In the genomic region with DNA sequence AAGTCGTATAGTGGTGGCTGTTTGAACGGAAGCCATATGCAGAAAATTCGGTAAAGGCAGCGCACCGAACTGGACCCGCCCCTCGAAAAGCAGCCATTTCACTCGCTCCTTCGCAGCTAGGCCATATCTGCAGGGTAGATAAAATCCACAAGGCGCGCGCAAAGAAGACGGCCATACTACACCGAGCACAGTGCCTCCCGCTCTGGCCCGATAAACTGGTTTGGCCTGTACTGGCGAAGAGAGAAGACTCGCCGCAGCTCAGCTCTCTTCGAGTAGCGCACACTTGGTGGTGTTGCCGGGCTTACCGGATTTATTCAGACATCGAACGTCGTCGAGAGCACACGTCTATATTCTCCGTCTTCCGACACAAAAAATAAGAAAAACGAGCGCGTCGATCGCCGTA, we compare ENCODE assay signal across 7 fruit fly cellular contexts.
TF ChIP-seq lines count a peak whose summit lies in the region.

A gene (plus strand): TSS at position 311 of the 403 bp plus-strand sequence.

- peak; percentile 1 to 18 for TF ChIP-seq CTCF in S2 (optimal IDR thresholded peaks at IDR 0.05; lab: Kevin White, UChicago)
- no peak for TF ChIP-seq CTCF in whole organism, embryonic (GFP tag; optimal IDR thresholded peaks at IDR 0.05; lab: Kevin White, UChicago)

TF ChIP-seq in whole organism, 6 proteins besides CTCF, POLR2A, EP300 and RAD21:
- no peak for TF ChIP-seq usp (GFP tag; optimal IDR thresholded peaks at IDR 0.05; lab: Kevin White, UChicago)
- peak; percentile 90 for TF ChIP-seq CG8478 (optimal IDR thresholded peaks at IDR 0.05; lab: Kevin White, UChicago)
- no peak for TF ChIP-seq EcR (GFP tag; optimal IDR thresholded peaks at IDR 0.05; lab: Kevin White, UChicago)
- no peak for TF ChIP-seq psq (optimal IDR thresholded peaks at IDR 0.05; lab: Kevin White, UChicago)
- TF ChIP-seq Dll (optimal IDR thresholded peaks at IDR 0.05; lab: Kevin White, UChicago), result peak; percentile 15
- no peak for TF ChIP-seq pan (optimal IDR thresholded peaks at IDR 0.05; lab: Kevin White, UChicago)

TF ChIP-seq in whole organism, adult, 20 proteins besides CTCF, POLR2A, EP300 and RAD21:
- TF ChIP-seq pad (GFP tag; optimal IDR thresholded peaks at IDR 0.05; lab: Kevin White, UChicago) (peak; percentile 83), tj (GFP tag; optimal IDR thresholded peaks at IDR 0.05; lab: Kevin White, UChicago) (no peak), CG5204 (GFP tag; optimal IDR thresholded peaks at IDR 0.05; lab: Kevin White, UChicago) (no peak), cic (GFP tag; optimal IDR thresholded peaks at IDR 0.05; lab: Kevin White, UChicago) (no peak)

TF ChIP-seq in whole organism, embryonic, 481 proteins besides CTCF, POLR2A, EP300 and RAD21 (continues in another document):
- no peak for TF ChIP-seq emc (GFP tag; optimal IDR thresholded peaks at IDR 0.05; lab: Kevin White, UChicago)
- no peak for TF ChIP-seq CG17612 (GFP tag; IDR thresholded peaks at IDR 0.05; lab: Robert Waterston, UW)
- no peak for TF ChIP-seq NC2α (GFP tag; optimal IDR thresholded peaks at IDR 0.05; lab: Kevin White, UChicago)
- no peak for TF ChIP-seq CG8089 (GFP tag; optimal IDR thresholded peaks at IDR 0.05; lab: Kevin White, UChicago)
- TF ChIP-seq Dll (GFP tag; IDR thresholded peaks at IDR 0.05; lab: Robert Waterston, UW; ENCODE audit: partially characterized antibody), result peak; percentile 42; the same call in 1 of the 4 replicates
- peak; percentile 98 for TF ChIP-seq Nf-YB (GFP tag; optimal IDR thresholded peaks at IDR 0.05; lab: Kevin White, UChicago)
- TF ChIP-seq GATAe (GFP tag; conservative IDR thresholded peaks at IDR 0.05; lab: Robert Waterston, UW), result peak; percentile 75
- TF ChIP-seq cwo (GFP tag; optimal IDR thresholded peaks at IDR 0.05; lab: Kevin White, UChicago), result no peak
- TF ChIP-seq CG15011 (GFP tag; optimal IDR thresholded peaks at IDR 0.05; lab: Kevin White, UChicago), result no peak
- TF ChIP-seq pb (GFP tag; optimal IDR thresholded peaks at IDR 0.05; lab: Kevin White, UChicago), result no peak
- TF ChIP-seq sd (tag; optimal IDR thresholded peaks at IDR 0.05; lab: Kevin White, UChicago), result no peak
- no peak for TF ChIP-seq Dek (tag; optimal IDR thresholded peaks at IDR 0.05; lab: Kevin White, UChicago)
- TF ChIP-seq Trl (optimal IDR thresholded peaks at IDR 0.05; lab: Kevin White, UChicago), result peak; percentile 44 to 81
- peak; percentile 11 for TF ChIP-seq Trl (GFP tag; optimal IDR thresholded peaks at IDR 0.05; lab: Kevin White, UChicago)
- no peak for TF ChIP-seq CG10959 (GFP tag; IDR thresholded peaks at IDR 0.05; lab: Robert Waterston, UW)
- TF ChIP-seq CG12659 (GFP tag; optimal IDR thresholded peaks at IDR 0.05; lab: Kevin White, UChicago), result no peak
- no peak for TF ChIP-seq CG6765 (GFP tag; optimal IDR thresholded peaks at IDR 0.05; lab: Kevin White, UChicago)
- peak; percentile 56 for TF ChIP-seq Deaf1 (tag; optimal IDR thresholded peaks at IDR 0.05; lab: Kevin White, UChicago)
- TF ChIP-seq peb (GFP tag; IDR thresholded peaks at IDR 0.05; lab: Robert Waterston, UW), result no peak

TF ChIP-seq in whole organism, prepupa, 60 proteins besides CTCF, POLR2A, EP300 and RAD21 (continues in another document):
- no peak for TF ChIP-seq salr (GFP tag; optimal IDR thresholded peaks at IDR 0.05; lab: Kevin White, UChicago)
- no peak for TF ChIP-seq topi (GFP tag; optimal IDR thresholded peaks at IDR 0.05; lab: Kevin White, UChicago)
- TF ChIP-seq esn (GFP tag; optimal IDR thresholded peaks at IDR 0.05; lab: Kevin White, UChicago), result no peak
- no peak for TF ChIP-seq CG31627 (GFP tag; optimal IDR thresholded peaks at IDR 0.05; lab: Kevin White, UChicago)
- TF ChIP-seq Met (GFP tag; optimal IDR thresholded peaks at IDR 0.05; lab: Kevin White, UChicago), result peak; percentile 12
- TF ChIP-seq eg (GFP tag; IDR thresholded peaks at IDR 0.05; lab: Robert Waterston, UW), result 0 out of 3 replicates have a peak, but pooled peaks have one; percentile 46
- no peak for TF ChIP-seq CG16779 (tag; optimal IDR thresholded peaks at IDR 0.05; lab: Kevin White, UChicago)
- TF ChIP-seq CG6163 (GFP tag; IDR thresholded peaks at IDR 0.05; lab: Robert Waterston, UW), result peak; percentile 56; the same call in 2 of the 3 replicates
- peak; percentile 46 for TF ChIP-seq fkh (GFP tag; optimal IDR thresholded peaks at IDR 0.05; lab: Kevin White, UChicago)
- peak; percentile 62 for TF ChIP-seq Eip78C (GFP tag; lab: Kevin White, UChicago)
- peak; percentile 61 for TF ChIP-seq dsx (GFP tag; optimal IDR thresholded peaks at IDR 0.05; lab: Kevin White, UChicago; ENCODE audit: poor library complexity, severe bottlenecking)
- no peak for TF ChIP-seq spab (GFP tag; optimal IDR thresholded peaks at IDR 0.05; lab: Kevin White, UChicago)
- TF ChIP-seq Sox15 (GFP tag; optimal IDR thresholded peaks at IDR 0.05; lab: Kevin White, UChicago), result no peak
- peak; percentile 13 for TF ChIP-seq Sox102F (GFP tag; optimal IDR thresholded peaks at IDR 0.05; lab: Kevin White, UChicago)
- no peak for TF ChIP-seq CG6808 (GFP tag; optimal IDR thresholded peaks at IDR 0.05; lab: Kevin White, UChicago)
- TF ChIP-seq CG1621 (tag; optimal IDR thresholded peaks at IDR 0.05; lab: Kevin White, UChicago), result peak; percentile 23
- TF ChIP-seq pdm3 (GFP tag; optimal IDR thresholded peaks at IDR 0.05; lab: Kevin White, UChicago), result no peak
- TF ChIP-seq CG3919 (GFP tag; optimal IDR thresholded peaks at IDR 0.05; lab: Kevin White, UChicago), result peak; percentile 29
- no peak for TF ChIP-seq CG6792 (GFP tag; optimal IDR thresholded peaks at IDR 0.05; lab: Kevin White, UChicago)
- TF ChIP-seq ss (GFP tag; optimal IDR thresholded peaks at IDR 0.05; lab: Kevin White, UChicago), result peak; percentile 1 to 38

TF ChIP-seq in whole organism, pupa, 21 proteins besides CTCF, POLR2A, EP300 and RAD21:
- TF ChIP-seq CG4496 (GFP tag; IDR thresholded peaks at IDR 0.05; lab: Robert Waterston, UW) (peak; percentile 67; the same call in 2 of the 3 replicates), CG8159 (tag; optimal IDR thresholded peaks at IDR 0.05; lab: Kevin White, UChicago) (no peak), fd96Ca (GFP tag; IDR thresholded peaks at IDR 0.05; lab: Robert Waterston, UW) (peak; percentile 60; the same call in 2 of the 3 replicates), gl (tag; optimal IDR thresholded peaks at IDR 0.05; lab: Kevin White, UChicago) (peak; percentile 61), rn (GFP tag; IDR thresholded peaks at IDR 0.05; lab: Robert Waterston, UW) (no peak)

TF ChIP-seq in whole organism, wandering third instar larva, 38 proteins besides CTCF, POLR2A, EP300 and RAD21:
- no peak for TF ChIP-seq Hnf4 (GFP tag; optimal IDR thresholded peaks at IDR 0.05; lab: Kevin White, UChicago)
- TF ChIP-seq br (GFP tag; optimal IDR thresholded peaks at IDR 0.05; lab: Kevin White, UChicago), result no peak
- no peak for TF ChIP-seq usp (GFP tag; optimal IDR thresholded peaks at IDR 0.05; lab: Kevin White, UChicago)
- TF ChIP-seq dl (GFP tag; optimal IDR thresholded peaks at IDR 0.05; lab: Kevin White, UChicago; ENCODE audit: insufficient read depth in 1 of 2, partially characterized antibody in 2 of 2), result peak in 1 of 2 experiments; percentile 65
- TF ChIP-seq Jra (GFP tag; optimal IDR thresholded peaks at IDR 0.05; lab: Kevin White, UChicago), result no peak
- peak; percentile 87 for TF ChIP-seq Dif (GFP tag; optimal IDR thresholded peaks at IDR 0.05; lab: Kevin White, UChicago; ENCODE audit: partially characterized antibody)
- peak; percentile 82 for TF ChIP-seq Vsx2 (GFP tag; optimal IDR thresholded peaks at IDR 0.05; lab: Kevin White, UChicago; ENCODE audit: partially characterized antibody)
- TF ChIP-seq Dfd (GFP tag; optimal IDR thresholded peaks at IDR 0.05; lab: Kevin White, UChicago), result no peak
- TF ChIP-seq Hr83 (GFP tag; optimal IDR thresholded peaks at IDR 0.05; lab: Kevin White, UChicago; ENCODE audit: poor library complexity, severe bottlenecking), result peak; percentile 35
